Fruit fly (Drosophila melanogaster): ENCODE data around the gene CG31459.
A peak's percentile ranks its signal among the peaks of the same experiment; 100 is the strongest.

CG31459 gene

DNA sequence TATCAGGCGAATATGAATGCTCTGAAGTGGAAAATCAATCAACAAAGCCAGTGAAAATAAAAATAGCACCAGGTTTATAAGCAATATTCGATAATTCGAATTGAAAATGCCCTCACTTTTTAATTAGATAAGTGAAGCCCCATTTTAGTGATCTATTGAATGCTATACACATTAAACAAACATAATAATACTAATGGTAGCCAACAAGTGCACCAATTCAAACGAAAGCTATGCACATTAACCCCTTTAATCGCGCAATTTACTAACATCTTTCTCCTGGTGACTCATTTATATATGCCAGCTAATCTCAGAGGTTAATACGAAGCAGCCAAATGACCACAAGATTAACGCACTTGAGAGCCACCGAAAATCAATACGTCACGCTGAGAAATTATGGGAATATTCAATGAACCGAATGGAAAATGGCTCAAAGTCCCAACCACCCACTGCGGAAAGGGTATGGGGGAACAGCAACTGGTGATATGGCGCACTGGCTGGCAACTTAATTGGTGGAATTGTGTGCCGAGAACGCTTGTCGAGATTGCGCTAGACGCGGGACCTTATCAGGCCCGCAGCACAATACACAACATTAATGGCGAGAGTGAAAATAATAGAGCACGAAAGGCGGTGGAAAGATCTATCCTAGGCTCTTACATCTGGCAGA is 18.9 kb downstream of the CG31459 start:
- TF ChIP-seq CG4496 (GFP tag; IDR thresholded peaks at IDR 0.05) (peak; percentile 30; the same call in 1 of the 3 replicates), CG8159 (tag; optimal IDR thresholded peaks at IDR 0.05) (no peak), rn (GFP tag; IDR thresholded peaks at IDR 0.05) (no peak), CG32121 (GFP tag; IDR thresholded peaks at IDR 0.05) (peak; percentile 52; the same call in 1 of the 2 replicates), CG10348 (GFP tag; IDR thresholded peaks at IDR 0.05) (no peak), fd96Ca (GFP tag; IDR thresholded peaks at IDR 0.05) (0 out of 3 replicates have a peak, but pooled peaks have one; percentile 13), gl (tag; optimal IDR thresholded peaks at IDR 0.05) (peak; percentile 42), CG12605 (GFP tag; IDR thresholded peaks at IDR 0.05) (peak; percentile 21; the same call in 1 of the 2 replicates), Pif1B (GFP tag; optimal IDR thresholded peaks at IDR 0.05) (no peak), CG34367 (tag; optimal IDR thresholded peaks at IDR 0.05) (no peak), Ets98B (GFP tag; IDR thresholded peaks at IDR 0.05) (no peak; the same call in 1 of the 2 replicates), Snoo (tag; optimal IDR thresholded peaks at IDR 0.05) (no peak), EcR (GFP tag; optimal IDR thresholded peaks at IDR 0.05) (peak; percentile 1)

dm6 chr3R:19860996-19861719 is 20.5 kb downstream of the CG31459 start, which contains the start of the genes Ire1 and Mrm2:
Ire1 (minus strand) TSS chr3R:19861291.
Mrm2 (plus strand) TSS chr3R:19861610.
- TF ChIP-seq CG13204 (GFP tag; optimal IDR thresholded peaks at IDR 0.05): no peak
- peak; percentile 86 for TF ChIP-seq CG4496 (GFP tag; IDR thresholded peaks at IDR 0.05)
- TF ChIP-seq fd96Ca (GFP tag; IDR thresholded peaks at IDR 0.05): peak; percentile 91
- no peak for TF ChIP-seq CG14655 (GFP tag; optimal IDR thresholded peaks at IDR 0.05)
- TF ChIP-seq rn (GFP tag; IDR thresholded peaks at IDR 0.05): peak; percentile 73; the same call in 1 of the 2 replicates
- peak; percentile 56 for TF ChIP-seq CG17806 (tag; optimal IDR thresholded peaks at IDR 0.05)
- no peak for TF ChIP-seq Pif1A (GFP tag; optimal IDR thresholded peaks at IDR 0.05)
- peak; percentile 68 for TF ChIP-seq Ets98B (GFP tag; IDR thresholded peaks at IDR 0.05)
- TF ChIP-seq EcR (GFP tag; optimal IDR thresholded peaks at IDR 0.05): peak; percentile 35
- 0 out of 2 replicates have a peak, but pooled peaks have one; percentile 13 for TF ChIP-seq CG10348 (GFP tag; IDR thresholded peaks at IDR 0.05)
- TF ChIP-seq CG34367 (tag; optimal IDR thresholded peaks at IDR 0.05): peak; percentile 48
- TF ChIP-seq Snoo (tag; optimal IDR thresholded peaks at IDR 0.05): peak; percentile 51
- TF ChIP-seq CG15710 (tag; optimal IDR thresholded peaks at IDR 0.05): peak; percentile 63
- TF ChIP-seq CG8159 (tag; optimal IDR thresholded peaks at IDR 0.05): peak; percentile 72
- TF ChIP-seq CG32121 (GFP tag; IDR thresholded peaks at IDR 0.05): peak; percentile 66
- TF ChIP-seq gl (tag; optimal IDR thresholded peaks at IDR 0.05): peak; percentile 8
- TF ChIP-seq CG12605 (GFP tag; IDR thresholded peaks at IDR 0.05): no peak
- peak; percentile 59 for TF ChIP-seq CG9948 (tag; optimal IDR thresholded peaks at IDR 0.05)
- no peak for TF ChIP-seq D1 (tag; optimal IDR thresholded peaks at IDR 0.05)
- TF ChIP-seq CG8301 (tag; optimal IDR thresholded peaks at IDR 0.05): peak; percentile 53
- TF ChIP-seq Pif1B (GFP tag; optimal IDR thresholded peaks at IDR 0.05): peak; percentile 17

dm6 chr3R:19863979-19864775 is 23.5 kb downstream of the CG31459 start, which contains the start of the genes CG4572 and CG4686:
CG4572 (minus strand) TSS chr3R:19864393.
CG4686 (plus strand) TSS chr3R:19864496.
- TF ChIP-seq CG34367 (tag; optimal IDR thresholded peaks at IDR 0.05) (peak; percentile 60), Ets98B (GFP tag; IDR thresholded peaks at IDR 0.05) (no peak; the same call in 1 of the 2 replicates), CG8159 (tag; optimal IDR thresholded peaks at IDR 0.05) (peak; percentile 75), CG9948 (tag; optimal IDR thresholded peaks at IDR 0.05) (peak; percentile 68), CG4496 (GFP tag; IDR thresholded peaks at IDR 0.05) (peak; percentile 60), CG14655 (GFP tag; optimal IDR thresholded peaks at IDR 0.05) (no peak), Pif1B (GFP tag; optimal IDR thresholded peaks at IDR 0.05) (peak; percentile 46), CG13204 (GFP tag; optimal IDR thresholded peaks at IDR 0.05) (no peak), gl (tag; optimal IDR thresholded peaks at IDR 0.05) (peak; percentile 63), Snoo (tag; optimal IDR thresholded peaks at IDR 0.05) (peak; percentile 67), EcR (GFP tag; optimal IDR thresholded peaks at IDR 0.05) (peak; percentile 72), rn (GFP tag; IDR thresholded peaks at IDR 0.05) (peak; percentile 68), CG12605 (GFP tag; IDR thresholded peaks at IDR 0.05) (peak; percentile 69), fd96Ca (GFP tag; IDR thresholded peaks at IDR 0.05) (0 out of 3 replicates have a peak, but pooled peaks have one; percentile 63), D1 (tag; optimal IDR thresholded peaks at IDR 0.05) (no peak), CG10348 (GFP tag; IDR thresholded peaks at IDR 0.05) (0 out of 2 replicates have a peak, but pooled peaks have one; percentile 34), Pif1A (GFP tag; optimal IDR thresholded peaks at IDR 0.05) (no peak), CG17806 (tag; optimal IDR thresholded peaks at IDR 0.05) (peak; percentile 52), CG8301 (tag; optimal IDR thresholded peaks at IDR 0.05) (peak; percentile 74), CG15710 (tag; optimal IDR thresholded peaks at IDR 0.05) (peak; percentile 70), CG32121 (GFP tag; IDR thresholded peaks at IDR 0.05) (peak; percentile 55)

- TF ChIP-seq rn (GFP tag; IDR thresholded peaks at IDR 0.05) (no peak), fd96Ca (GFP tag; IDR thresholded peaks at IDR 0.05) (no peak), Pif1B (GFP tag; optimal IDR thresholded peaks at IDR 0.05) (no peak)
Observed at dm6 chr3R:19873102-19873737, 32.6 kb downstream of the CG31459 start.
